Worm (Caenorhabditis elegans): ENCODE data around the gene sqt-2.
A peak's percentile ranks its signal among the peaks of the same experiment; 100 is the strongest.

Gene sqt-2

DNA sequence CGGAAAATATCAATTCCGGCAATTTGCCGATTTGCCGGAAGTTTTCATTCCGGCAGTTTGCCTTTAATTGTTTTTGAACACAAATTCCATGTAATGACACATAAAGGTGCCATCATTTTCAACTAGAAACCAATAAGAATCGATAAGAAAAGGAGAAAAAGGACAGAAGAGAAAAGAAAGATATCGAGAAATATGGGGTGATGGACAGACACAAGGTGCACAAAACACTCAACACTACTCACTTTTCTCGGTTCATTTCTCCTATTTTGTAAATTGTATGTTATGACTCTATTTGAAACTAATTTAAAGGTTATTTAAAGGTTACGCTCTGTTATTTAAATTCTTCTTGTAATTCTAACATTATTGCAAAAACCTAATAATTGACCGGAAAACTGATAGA lies 27.7 kb downstream of the sqt-2 start:
- TF ChIP-seq attf-5 (GFP tag; optimal IDR thresholded peaks at IDR 0.05) (peak; percentile 32), dpl-1 (GFP tag; optimal IDR thresholded peaks at IDR 0.05) (no peak), nhr-80 (tag; optimal IDR thresholded peaks at IDR 0.05) (peak; percentile 35)

ce11 chrII:51352-51751 lies 28.2 kb downstream of the sqt-2 start, which contains the start of gene sptl-1:
Gene sptl-1, plus strand, starts transcription at chrII:51652.
- TF ChIP-seq hrde-1 (tag; optimal IDR thresholded peaks at IDR 0.05; ENCODE audit: borderline replicate concordance) (no peak), madf-6 (GFP tag; IDR thresholded peaks at IDR 0.05) (0 out of 2 replicates have a peak, but pooled peaks have one; percentile 23), ceh-27 (GFP tag; optimal IDR thresholded peaks at IDR 0.05) (no peak)

- TF ChIP-seq hlh-12 (tag; optimal IDR thresholded peaks at IDR 0.05) (no peak), mel-28 (tag; optimal IDR thresholded peaks at IDR 0.05; ENCODE audit: borderline replicate concordance) (no peak), F57A8.1 (GFP tag; optimal IDR thresholded peaks at IDR 0.05) (no peak), dox-1 (GFP tag; IDR thresholded peaks at IDR 0.05) (no peak), tbp1 (GFP tag; optimal IDR thresholded peaks at IDR 0.05) (no peak), lsy-27 (tag; optimal IDR thresholded peaks at IDR 0.05; ENCODE audit: borderline replicate concordance, insufficient read depth) (no peak), D2030.7 (GFP tag; IDR thresholded peaks at IDR 0.05) (no peak), Y79H2A.3 (GFP tag; conservative IDR thresholded peaks at IDR 0.05) (no peak), lin-40 (tag; optimal IDR thresholded peaks at IDR 0.05) (no peak), hsf-1 (GFP tag; IDR thresholded peaks at IDR 0.05) (no peak), rpc-1 (optimal IDR thresholded peaks at IDR 0.05) (no peak), rpc-1 (tag; optimal IDR thresholded peaks at IDR 0.05) (no peak), ceh-100 (GFP tag; IDR thresholded peaks at IDR 0.05) (no peak), K12H6.12 (tag; optimal IDR thresholded peaks at IDR 0.05) (no peak), hrde-1 (tag; optimal IDR thresholded peaks at IDR 0.05; ENCODE audit: borderline replicate concordance) (no peak), hlh-26 (GFP tag; conservative IDR thresholded peaks at IDR 0.05) (no peak), F23B12.7 (tag; optimal IDR thresholded peaks at IDR 0.05; ENCODE audit: insufficient read depth) (no peak)
Measured at ce11 chrII:55204-55603, 32.1 kb downstream of the sqt-2 start, which contains the start of gene tre-5. Gene tre-5, minus strand, starts transcription at chrII:55304.

ce11 chrII:57370-57769 lies 34.2 kb downstream of the sqt-2 start, which contains the start of gene ascc-1:
Gene ascc-1, plus strand, starts transcription at chrII:57670.
- TF ChIP-seq attf-3 (GFP tag; conservative IDR thresholded peaks at IDR 0.05) (no peak), attf-5 (GFP tag; optimal IDR thresholded peaks at IDR 0.05) (no peak), T26A5.8 (tag; optimal IDR thresholded peaks at IDR 0.05) (no peak), mxl-1 (tag; optimal IDR thresholded peaks at IDR 0.05) (no peak), repo-1 (tag; optimal IDR thresholded peaks at IDR 0.05) (no peak), nfyb-1 (GFP tag; IDR thresholded peaks at IDR 0.05) (no peak), hmg-1.2 (GFP tag; IDR thresholded peaks at IDR 0.05) (no peak), ztf-28 (GFP tag; IDR thresholded peaks at IDR 0.05) (no peak), F52B5.7 (tag; optimal IDR thresholded peaks at IDR 0.05) (no peak), hrde-1 (tag; optimal IDR thresholded peaks at IDR 0.05; ENCODE audit: borderline replicate concordance) (no peak), nfya-1 (tag; optimal IDR thresholded peaks at IDR 0.05; ENCODE audit: borderline replicate concordance, insufficient read depth) (no peak), Y53F4B.3 (GFP tag; IDR thresholded peaks at IDR 0.05) (no peak), tlf-1 (GFP tag; optimal IDR thresholded peaks at IDR 0.05) (no peak), hlh-26 (GFP tag; conservative IDR thresholded peaks at IDR 0.05) (no peak), chd-7 (tag; optimal IDR thresholded peaks at IDR 0.05) (no peak), sptf-2 (GFP tag; optimal IDR thresholded peaks at IDR 0.05) (no peak)

All from whole organism, young adult.